Worm (Caenorhabditis elegans) whole organism, young adult: ENCODE measurements around the gene cnc-6.

Experiments used
- B0336.3 ChIP-seq: fragments of 200-800 bp; sonication (Bioruptor generic); IDR thresholded peaks from 2 replicates; pipeline ENCODE4 v1.3.6; 2022; ENCODE audit warnings: missing genetic modification characterization, missing compliant biosample characterization
- C17E4.6 ChIP-seq: fragments of 200-800 bp; sonication (Bioruptor generic); IDR thresholded peaks from 2 replicates; pipeline ENCODE4 v1.3.6; 2022; ENCODE audit warnings: missing genetic modification reagents, missing genetic modification characterization, missing compliant biosample characterization
- D2030.7 ChIP-seq: fragments of 200-800 bp; sonication (Bioruptor generic); IDR thresholded peaks from 2 replicates; pipeline ENCODE4 v1.3.6; 2022; ENCODE audit warnings: missing genetic modification reagents, missing genetic modification characterization, missing compliant biosample characterization
- F10E7.11 ChIP-seq: sonication (generic microtip); optimal IDR thresholded peaks from 2 replicates; lab custom pipeline; 2017; ENCODE audit warnings: mild to moderate bottlenecking, missing genetic modification characterization, moderate library complexity, missing compliant biosample characterization
- F37B4.10 ChIP-seq: fragments of 200-800 bp; sonication (Bioruptor generic); IDR thresholded peaks from 2 replicates; pipeline ENCODE4 v1.3.6; 2022; ENCODE audit warnings: missing genetic modification characterization, missing compliant biosample characterization
- F52B5.7 ChIP-seq: sonication (generic microtip); optimal IDR thresholded peaks from 2 replicates; lab custom pipeline; 2016; ENCODE audit warnings: mild to moderate bottlenecking, missing genetic modification characterization, missing compliant biosample characterization
- F55B11.4 ChIP-seq: sonication (generic microtip); optimal IDR thresholded peaks from 2 replicates; lab custom pipeline; 2016; ENCODE audit warnings: missing compliant biosample characterization, missing genetic modification characterization, borderline replicate concordance; ENCODE audit not compliant: insufficient read depth
- T07F8.4 ChIP-seq: sonication (generic microtip); optimal IDR thresholded peaks from 2 replicates; lab custom pipeline; 2016; ENCODE audit warnings: mild to moderate bottlenecking, missing genetic modification characterization, moderate library complexity, missing compliant biosample characterization
- Y53F4B.3 ChIP-seq: fragments of 200-800 bp; sonication (Bioruptor generic); IDR thresholded peaks from 2 replicates; pipeline ENCODE4 v1.3.6; 2022; ENCODE audit warnings: missing genetic modification reagents, missing genetic modification characterization, missing compliant biosample characterization
- Y56A3A.18 ChIP-seq: fragments of 200-800 bp; sonication (Bioruptor generic); IDR thresholded peaks from 2 replicates; pipeline ENCODE4 v1.3.6; 2022; ENCODE audit warnings: missing genetic modification reagents, missing genetic modification characterization, missing compliant biosample characterization
- Y79H2A.3 ChIP-seq: fragments of 200-800 bp; sonication (Bioruptor generic); conservative IDR thresholded peaks from 2 replicates; pipeline ENCODE4 v1.3.6; 2022; ENCODE audit warnings: missing genetic modification reagents, missing genetic modification characterization, missing compliant biosample characterization
- akir-1 ChIP-seq: fragments of 200-800 bp; sonication (Bioruptor generic); optimal IDR thresholded peaks from 2 replicates; lab custom pipeline; 2018; ENCODE audit warnings: mild to moderate bottlenecking, missing genetic modification characterization, moderate library complexity, missing compliant biosample characterization
- aptf-2 ChIP-seq: fragments of 200-800 bp; sonication (Bioruptor generic); conservative IDR thresholded peaks from 2 replicates; pipeline ENCODE4 v1.3.6; 2022; ENCODE audit warnings: missing genetic modification reagents, missing genetic modification characterization, missing compliant biosample characterization
- athp-1 ChIP-seq: sonication (generic microtip); optimal IDR thresholded peaks from 2 replicates; lab custom pipeline; 2017; ENCODE audit warnings: mild to moderate bottlenecking, missing genetic modification characterization, missing compliant biosample characterization
- attf-3 ChIP-seq: fragments of 200-800 bp; sonication (Bioruptor generic); conservative IDR thresholded peaks from 2 replicates; pipeline ENCODE4 v1.3.6; 2022; ENCODE audit warnings: missing genetic modification reagents, missing genetic modification characterization, missing compliant biosample characterization
- attf-6 ChIP-seq: fragments of 200-800 bp; sonication (Bioruptor generic); IDR thresholded peaks from 2 replicates; pipeline ENCODE4 v1.3.6; 2022; ENCODE audit warnings: missing genetic modification reagents, missing genetic modification characterization, missing compliant biosample characterization
- cebp-1 ChIP-seq, 2 experiments: fragments of 200-800 bp in 1 of 2; sonication (Bioruptor generic) in 1 of 2; sonication (generic microtip) in 1 of 2; IDR thresholded peaks in 1 of 2; optimal IDR thresholded peaks in 1 of 2; 2 replicates each; pipeline versions ENCODE4 v1.3.6 to Lab custom; 2017 to 2022; ENCODE audit warnings: missing compliant biosample characterization in 2 of 2, missing genetic modification characterization in 2 of 2, mild to moderate bottlenecking in 1 of 2, missing genetic modification reagents in 1 of 2, moderate library complexity in 1 of 2
- ceh-58 ChIP-seq: fragments of 200-800 bp; sonication (Bioruptor generic); IDR thresholded peaks from 2 replicates; pipeline ENCODE4 v1.3.6; 2022; ENCODE audit warnings: missing genetic modification characterization, missing compliant biosample characterization
- chd-7 ChIP-seq: sonication (generic microtip); optimal IDR thresholded peaks from 2 replicates; lab custom pipeline; 2016; ENCODE audit warnings: mild to moderate bottlenecking, missing genetic modification characterization, moderate library complexity, missing compliant biosample characterization
- dox-1 ChIP-seq: fragments of 200-800 bp; sonication (Bioruptor generic); IDR thresholded peaks from 2 replicates; pipeline ENCODE4 v1.3.6; 2022; ENCODE audit warnings: missing genetic modification reagents, missing genetic modification characterization, missing compliant biosample characterization
- egrh-3 ChIP-seq: fragments of 200-800 bp; sonication (Bioruptor generic); IDR thresholded peaks from 2 replicates; pipeline ENCODE4 v1.3.6; 2022; ENCODE audit warnings: missing genetic modification reagents, missing genetic modification characterization, missing compliant biosample characterization
- gei-17 ChIP-seq: fragments of 200-800 bp; sonication (Bioruptor generic); optimal IDR thresholded peaks from 2 replicates; lab custom pipeline; 2018; ENCODE audit warnings: mild to moderate bottlenecking, missing genetic modification characterization, missing compliant biosample characterization
- hmg-1.2 ChIP-seq: fragments of 200-800 bp; sonication (Bioruptor generic); IDR thresholded peaks from 2 replicates; pipeline ENCODE4 v1.3.6; 2022; ENCODE audit warnings: missing genetic modification reagents, missing genetic modification characterization, missing compliant biosample characterization
- hsf-1 ChIP-seq: fragments of 200-800 bp; sonication (Bioruptor generic); IDR thresholded peaks from 2 replicates; pipeline ENCODE4 v1.3.6; 2022; ENCODE audit warnings: missing genetic modification reagents, missing genetic modification characterization, missing compliant biosample characterization
- mxl-1 ChIP-seq: sonication (generic microtip); optimal IDR thresholded peaks from 2 replicates; lab custom pipeline; 2016; ENCODE audit warnings: missing genetic modification characterization, missing compliant biosample characterization
- nfya-2 ChIP-seq: fragments of 200-800 bp; sonication (Bioruptor generic); IDR thresholded peaks from 2 replicates; pipeline ENCODE4 v1.3.6; 2022; ENCODE audit warnings: missing genetic modification reagents, missing genetic modification characterization, missing compliant biosample characterization
- nhr-179 ChIP-seq: sonication (generic microtip); optimal IDR thresholded peaks from 2 replicates; lab custom pipeline; 2016; ENCODE audit warnings: mild to moderate bottlenecking, missing genetic modification characterization, missing compliant biosample characterization
- pha-4 ChIP-seq: fragments of 150-350 bp; sonication (generic microtip); optimal IDR thresholded peaks from 2 replicates; lab custom pipeline; 2014; ENCODE audit warnings: missing biosample characterization, missing genetic modification reagents, missing genetic modification characterization
- sdz-38 ChIP-seq: sonication (generic microtip); optimal IDR thresholded peaks from 2 replicates; lab custom pipeline; 2016; ENCODE audit warnings: missing genotype, missing genetic modification characterization, missing compliant biosample characterization
- sptf-2 ChIP-seq: fragments of 200-800 bp; sonication (Bioruptor generic); optimal IDR thresholded peaks from 2 replicates; lab custom pipeline; 2018; ENCODE audit warnings: mild to moderate bottlenecking, missing genetic modification characterization, missing compliant biosample characterization
- zfh-2 ChIP-seq: fragments of 200-800 bp; sonication (Bioruptor generic); conservative IDR thresholded peaks from 2 replicates; pipeline ENCODE4 v1.3.6; 2022; ENCODE audit warnings: missing genetic modification reagents, missing genetic modification characterization, missing compliant biosample characterization
- ztf-22 ChIP-seq: fragments of 200-800 bp; sonication (Bioruptor generic); optimal IDR thresholded peaks from 2 replicates; lab custom pipeline; 2018; ENCODE audit warnings: mild to moderate bottlenecking, missing genetic modification characterization, moderate library complexity, missing compliant biosample characterization

The cnc-6 gene

ce11 chrIII:1763222-1763621 is at the start of gene cnc-6:
Gene cnc-6, plus strand, starts transcription at chrIII:1763522.
- no peak for TF ChIP-seq ztf-22
- TF ChIP-seq Y56A3A.18 (GFP tag; lab: Robert Waterston, UW): no peak
- TF ChIP-seq F52B5.7 (tag; lab: Kevin White, UChicago): no peak
- TF ChIP-seq sptf-2 (GFP tag; lab: Kevin White, UChicago): no peak
- no peak for TF ChIP-seq athp-1 (tag; lab: Kevin White, UChicago)
- TF ChIP-seq gei-17 (GFP tag; lab: Kevin White, UChicago): no peak
- TF ChIP-seq hmg-1.2 (GFP tag; lab: Robert Waterston, UW): no peak
- TF ChIP-seq hsf-1 (GFP tag; lab: Robert Waterston, UW): no peak
- no peak for TF ChIP-seq attf-6 (GFP tag; lab: Robert Waterston, UW)

- TF ChIP-seq dox-1 (GFP tag; lab: Robert Waterston, UW) (0 out of 2 replicates have a peak, but pooled peaks have one; percentile 29), egrh-3 (GFP tag; lab: Robert Waterston, UW) (0 out of 2 replicates have a peak, but pooled peaks have one; percentile 15), F55B11.4 (tag; lab: Kevin White, UChicago) (no peak)
These were observed 49.2 kb upstream of the cnc-6 start for ce11 chrIII:1713991-1714611.

- TF ChIP-seq F37B4.10 (GFP tag; lab: Robert Waterston, UW) (no peak), ztf-22 (no peak), cebp-1 (GFP tag; IDR thresholded peaks at IDR 0.05; lab: Robert Waterston, UW) (no peak), cebp-1 (tag; optimal IDR thresholded peaks at IDR 0.05; lab: Kevin White, UChicago) (no peak), akir-1 (GFP tag; lab: Kevin White, UChicago) (no peak), attf-3 (no peak), T07F8.4 (tag; lab: Kevin White, UChicago) (no peak), zfh-2 (GFP tag; lab: Robert Waterston, UW) (no peak), D2030.7 (no peak), aptf-2 (GFP tag; lab: Robert Waterston, UW) (no peak), mxl-1 (tag; lab: Kevin White, UChicago) (no peak), Y79H2A.3 (GFP tag; lab: Robert Waterston, UW) (no peak), ceh-58 (GFP tag; lab: Robert Waterston, UW) (no peak)
These were observed 45.5 kb upstream of the cnc-6 start for ce11 chrIII:1717772-1718171.

ce11 chrIII:1718800-1719199 is 44.5 kb upstream of the cnc-6 start:
- TF ChIP-seq nfya-2 (GFP tag; lab: Robert Waterston, UW): no peak
- no peak for TF ChIP-seq B0336.3 (GFP tag; lab: Robert Waterston, UW)
- no peak for TF ChIP-seq sdz-38
- TF ChIP-seq mxl-1 (tag; lab: Kevin White, UChicago): no peak
- TF ChIP-seq F10E7.11 (tag; lab: Kevin White, UChicago): no peak
- TF ChIP-seq Y53F4B.3 (GFP tag; lab: Robert Waterston, UW): no peak
- TF ChIP-seq chd-7 (tag; lab: Kevin White, UChicago): no peak
- no peak for TF ChIP-seq pha-4
- TF ChIP-seq F37B4.10 (GFP tag; lab: Robert Waterston, UW): no peak
- TF ChIP-seq ceh-58 (GFP tag; lab: Robert Waterston, UW): no peak
- no peak for TF ChIP-seq zfh-2 (GFP tag; lab: Robert Waterston, UW)
- no peak for TF ChIP-seq C17E4.6 (GFP tag; lab: Robert Waterston, UW)

- TF ChIP-seq nhr-179 (tag; lab: Kevin White, UChicago) (no peak), zfh-2 (GFP tag; lab: Robert Waterston, UW) (0 out of 2 replicates have a peak, but pooled peaks have one; percentile 22)
These were observed 31.5 kb upstream of the cnc-6 start for ce11 chrIII:1731850-1732249.
